Fruit fly (Drosophila melanogaster) whole organism, embryonic: ENCODE measurements around the gene CG13408.
A peak's percentile ranks its signal among the peaks of the same experiment; 100 is the strongest.

Experiments
- Blimp-1 ChIP-seq: fragments of 200-800 bp; sonication (Bioruptor generic); optimal IDR thresholded peaks from 3 replicates; lab custom pipeline; 2018; ENCODE audit warnings: missing biosample characterization, missing genetic modification characterization, mild to moderate bottlenecking, moderate library complexity, missing genetic modification reagents
- CG12391 ChIP-seq: fragments of 200-800 bp; sonication (Bioruptor generic); optimal IDR thresholded peaks from 3 replicates; lab custom pipeline; 2018; ENCODE audit warnings: missing biosample characterization, mild to moderate bottlenecking, missing genetic modification characterization, moderate library complexity
- CG12744 ChIP-seq: fragments of 200-800 bp; sonication (Bioruptor generic); optimal IDR thresholded peaks from 2 replicates; lab custom pipeline; 2016; ENCODE audit warnings: missing biosample characterization, missing genetic modification characterization
- CG13287 ChIP-seq: fragments of 200-800 bp; sonication (Bioruptor generic); IDR thresholded peaks from 2 replicates; pipeline ENCODE4 v1.3.6; 2022; ENCODE audit warnings: missing biosample characterization, missing genetic modification characterization; ENCODE audit not compliant: partially characterized antibody
- CG13624 ChIP-seq: fragments of 200-800 bp; sonication (Bioruptor generic); optimal IDR thresholded peaks from 2 replicates; lab custom pipeline; 2016; ENCODE audit warnings: missing biosample characterization, missing genetic modification characterization
- CG15479 ChIP-seq: fragments of 200-800 bp; sonication (Bioruptor generic); optimal IDR thresholded peaks from 3 replicates; lab custom pipeline; 2019; ENCODE audit warnings: missing biosample characterization, mild to moderate bottlenecking, missing genetic modification characterization, moderate library complexity
- CG17568 ChIP-seq: fragments of 200-800 bp; sonication (Bioruptor generic); optimal IDR thresholded peaks from 2 replicates; lab custom pipeline; 2018; ENCODE audit warnings: missing biosample characterization, mild to moderate bottlenecking, missing genetic modification characterization, moderate library complexity
- CG1832 ChIP-seq: fragments of 200-800 bp; sonication (Bioruptor generic); optimal IDR thresholded peaks from 2 replicates; lab custom pipeline; 2017; ENCODE audit warnings: missing biosample characterization, mild to moderate bottlenecking, missing genetic modification characterization, inconsistent platforms
- CG2875 ChIP-seq: fragments of 200-800 bp; sonication (Bioruptor generic); optimal IDR thresholded peaks from 2 replicates; lab custom pipeline; 2017; ENCODE audit warnings: missing biosample characterization, mild to moderate bottlenecking, missing genetic modification characterization, missing genetic modification reagents
- CG32767 ChIP-seq: fragments of 200-800 bp; sonication (Bioruptor generic); IDR thresholded peaks from 2 replicates; pipeline ENCODE4 v1.3.6; 2022; ENCODE audit warnings: missing biosample characterization, missing genetic modification characterization
- CG33557 ChIP-seq: fragments of 200-800 bp; sonication (Bioruptor generic); optimal IDR thresholded peaks from 2 replicates; lab custom pipeline; 2019; ENCODE audit warnings: missing biosample characterization, mild to moderate bottlenecking, missing genetic modification characterization, moderate library complexity
- CG7556 ChIP-seq: fragments of 200-800 bp; sonication (Bioruptor generic); optimal IDR thresholded peaks from 2 replicates; lab custom pipeline; 2017; ENCODE audit warnings: missing biosample characterization, mild to moderate bottlenecking, missing genetic modification characterization
- CG9797 ChIP-seq: fragments of 200-800 bp; sonication (Bioruptor generic); optimal IDR thresholded peaks from 3 replicates; lab custom pipeline; 2018; ENCODE audit warnings: missing biosample characterization, mild to moderate bottlenecking, missing genetic modification characterization
- Dip2 ChIP-seq: fragments of 200-800 bp; sonication (Bioruptor generic); IDR thresholded peaks from 2 replicates; pipeline ENCODE4 v1.3.6; 2022; ENCODE audit warnings: missing biosample characterization, missing genetic modification characterization
- Dp ChIP-seq: fragments of 200-800 bp; sonication (Bioruptor generic); optimal IDR thresholded peaks from 2 replicates; lab custom pipeline; 2018; ENCODE audit warnings: missing biosample characterization, mild to moderate bottlenecking, missing genetic modification characterization, moderate library complexity
- Fer1 ChIP-seq: fragments of 200-800 bp; sonication (Bioruptor generic); optimal IDR thresholded peaks from 2 replicates; lab custom pipeline; 2017; ENCODE audit warnings: missing biosample characterization, mild to moderate bottlenecking, missing genetic modification characterization
- Hr3 ChIP-seq: fragments of 200-800 bp; sonication (Bioruptor generic); optimal IDR thresholded peaks from 3 replicates; lab custom pipeline; 2016; ENCODE audit warnings: missing biosample characterization, missing genetic modification characterization
- Hr78 ChIP-seq, 2 experiments: fragments of 200-800 bp in 1 of 2; fragments of >200 bp in 1 of 2; sonication (Bioruptor generic) in 1 of 2; optimal IDR thresholded peaks; 2 replicates each; lab custom pipeline; 2017 to 2019; ENCODE audit warnings: missing biosample characterization in 2 of 2, missing genetic modification characterization in 2 of 2, mild to moderate bottlenecking in 1 of 2, moderate library complexity in 1 of 2
- Jarid2 ChIP-seq: fragments of 200-800 bp; sonication (Bioruptor generic); optimal IDR thresholded peaks from 3 replicates; lab custom pipeline; 2017; ENCODE audit warnings: mild to moderate bottlenecking, missing biosample characterization, missing genetic modification reagents, missing genetic modification characterization
- MESR4 ChIP-seq: fragments of 200-800 bp; sonication (Bioruptor generic); optimal IDR thresholded peaks from 2 replicates; lab custom pipeline; 2018; ENCODE audit warnings: missing biosample characterization, mild to moderate bottlenecking, missing genetic modification characterization, moderate library complexity
- NC2β ChIP-seq: fragments of 200-800 bp; sonication (Bioruptor generic); optimal IDR thresholded peaks from 2 replicates; lab custom pipeline; 2016; ENCODE audit warnings: missing biosample characterization, missing genetic modification characterization
- Nf-YA ChIP-seq: fragments of 200-800 bp; sonication (Bioruptor generic); IDR thresholded peaks from 2 replicates; pipeline ENCODE4 v1.3.6; 2022; ENCODE audit warnings: missing biosample characterization, missing genetic modification characterization
- NfI ChIP-seq: fragments of 200-800 bp; sonication (Bioruptor generic); optimal IDR thresholded peaks from 3 replicates; lab custom pipeline; 2018; ENCODE audit warnings: missing biosample characterization, mild to moderate bottlenecking, missing genetic modification characterization, moderate library complexity
- Opbp ChIP-seq: fragments of 200-800 bp; sonication (Bioruptor generic); IDR thresholded peaks from 3 replicates; pipeline ENCODE4 v1.3.6; 2022; ENCODE audit warnings: missing biosample characterization, missing genetic modification characterization; ENCODE audit not compliant: partially characterized antibody
- Scr ChIP-seq: fragments of 200-800 bp; sonication (Bioruptor generic); IDR thresholded peaks from 2 replicates; pipeline ENCODE4 v1.3.6; 2022; ENCODE audit warnings: missing biosample characterization, missing genetic modification characterization; ENCODE audit not compliant: partially characterized antibody
- Sox102F ChIP-seq: fragments of 200-800 bp; sonication (Bioruptor generic); optimal IDR thresholded peaks from 2 replicates; lab custom pipeline; 2018; ENCODE audit warnings: missing biosample characterization, mild to moderate bottlenecking, missing genetic modification characterization, moderate library complexity
- Trl ChIP-seq, 3 experiments: fragments of >200 bp in 2 of 3; fragments of 200-800 bp in 1 of 3; sonication (Bioruptor generic) in 1 of 3; optimal IDR thresholded peaks; 2 replicates in 1 of 3; 3 replicates in 2 of 3; lab custom pipeline; 2016 to 2017; ENCODE audit warnings: missing biosample characterization in 1 of 3, missing genetic modification characterization in 1 of 3
- Vsx1 ChIP-seq: fragments of 200-800 bp; sonication (Bioruptor generic); optimal IDR thresholded peaks from 2 replicates; lab custom pipeline; 2017; ENCODE audit warnings: missing biosample characterization, mild to moderate bottlenecking, missing genetic modification characterization, missing genetic modification reagents
- Xbp1 ChIP-seq: fragments of 200-800 bp; sonication (Bioruptor generic); optimal IDR thresholded peaks from 3 replicates; lab custom pipeline; 2016; ENCODE audit warnings: missing biosample characterization, mild to moderate bottlenecking, missing genetic modification characterization
- abd-A ChIP-seq: fragments of 200-800 bp; sonication (Bioruptor generic); optimal IDR thresholded peaks from 3 replicates; lab custom pipeline; 2019; ENCODE audit warnings: missing biosample characterization, mild to moderate bottlenecking, missing genetic modification characterization, moderate library complexity
- ase ChIP-seq: fragments of 200-800 bp; sonication (Bioruptor generic); IDR thresholded peaks from 3 replicates; pipeline ENCODE4 v1.3.6; 2022; ENCODE audit warnings: missing biosample characterization, missing genetic modification characterization
- bsh ChIP-seq, 2 experiments: fragments of 200-800 bp; sonication (Bioruptor generic); optimal IDR thresholded peaks; 2 replicates each; lab custom pipeline; 2017 to 2018; ENCODE audit warnings: mild to moderate bottlenecking in 2 of 2, missing biosample characterization in 2 of 2, missing genetic modification characterization in 2 of 2, moderate library complexity in 1 of 2
- da ChIP-seq: fragments of 200-800 bp; sonication (Bioruptor generic); optimal IDR thresholded peaks from 2 replicates; lab custom pipeline; 2016; ENCODE audit warnings: missing biosample characterization, missing genetic modification characterization
- eve ChIP-seq, 2 experiments: fragments of >200 bp; optimal IDR thresholded peaks; 2 replicates each; lab custom pipeline; 2017; ENCODE audit warnings: missing biosample characterization in 2 of 2, missing genetic modification characterization in 2 of 2
- insv ChIP-seq, 2 experiments: fragments of 200-800 bp; sonication (Bioruptor generic); optimal IDR thresholded peaks; 3 replicates each; lab custom pipeline; 2016 to 2018; ENCODE audit warnings: missing biosample characterization in 2 of 2, missing genetic modification characterization in 2 of 2
- knrl ChIP-seq: fragments of 200-800 bp; sonication (Bioruptor generic); IDR thresholded peaks from 3 replicates; pipeline ENCODE4 v1.3.6; 2022; ENCODE audit warnings: missing biosample characterization, missing genetic modification characterization; ENCODE audit not compliant: partially characterized antibody
- lov ChIP-seq, 2 experiments: fragments of 200-800 bp in 1 of 2; fragments of >200 bp in 1 of 2; sonication (Bioruptor generic) in 1 of 2; IDR thresholded peaks in 1 of 2; optimal IDR thresholded peaks in 1 of 2; 2 replicates in 1 of 2; 3 replicates in 1 of 2; pipeline versions ENCODE4 v1.3.6 to Lab custom; 2017 to 2022; ENCODE audit warnings: missing biosample characterization in 1 of 2, missing genetic modification characterization in 1 of 2
- nmo ChIP-seq: fragments of 200-800 bp; sonication (Bioruptor generic); optimal IDR thresholded peaks from 2 replicates; lab custom pipeline; 2018; ENCODE audit warnings: missing biosample characterization, mild to moderate bottlenecking, missing genetic modification characterization, moderate library complexity
- otp ChIP-seq: fragments of 200-800 bp; sonication (Bioruptor generic); IDR thresholded peaks from 3 replicates; pipeline ENCODE4, ENCODE4 v1.3.6; 2022; ENCODE audit warnings: missing biosample characterization, missing genetic modification characterization
- pb ChIP-seq: fragments of 200-800 bp; sonication (Bioruptor generic); optimal IDR thresholded peaks from 3 replicates; lab custom pipeline; 2016; ENCODE audit warnings: missing biosample characterization, missing genetic modification characterization
- psq ChIP-seq: fragments of 200-800 bp; sonication (Bioruptor generic); optimal IDR thresholded peaks from 2 replicates; lab custom pipeline; 2017; ENCODE audit warnings: missing biosample characterization, missing genetic modification characterization
- pum ChIP-seq: fragments of 200-800 bp; sonication (Bioruptor generic); optimal IDR thresholded peaks from 2 replicates; lab custom pipeline; 2016; ENCODE audit warnings: missing biosample characterization, missing genetic modification characterization
- repo ChIP-seq: fragments of 200-800 bp; sonication (Bioruptor generic); optimal IDR thresholded peaks from 2 replicates; lab custom pipeline; 2016; ENCODE audit warnings: missing biosample characterization, missing genetic modification characterization
- sens ChIP-seq: fragments of 200-800 bp; sonication (Bioruptor generic); peaks from one replicate; lab custom pipeline; 2016; ENCODE audit warnings: missing biosample characterization, missing genetic modification characterization
- slbo ChIP-seq: fragments of 200-800 bp; sonication (Bioruptor generic); IDR thresholded peaks from 2 replicates; pipeline ENCODE4 v1.3.6; 2022; ENCODE audit warnings: missing biosample characterization, missing genetic modification characterization
- tin ChIP-seq: fragments of 200-800 bp; sonication (Bioruptor generic); optimal IDR thresholded peaks from 3 replicates; lab custom pipeline; 2016; ENCODE audit warnings: missing biosample characterization, missing genetic modification characterization
- ttk ChIP-seq: fragments of 200-800 bp; sonication (Bioruptor generic); IDR thresholded peaks from 2 replicates; pipeline ENCODE4 v2.1.2; 2022; ENCODE audit warnings: missing biosample characterization, missing genetic modification characterization
- unc-4 ChIP-seq: fragments of 200-800 bp; sonication (Bioruptor generic); IDR thresholded peaks from 2 replicates; pipeline ENCODE4 v1.3.6; 2022; ENCODE audit warnings: missing biosample characterization, missing genetic modification characterization; ENCODE audit not compliant: partially characterized antibody

Gene CG13408

dm6 chr3R:22034160-22034742 lies 45.9 kb upstream of the CG13408 start, which contains the start of the genes CG45099, CG6015, pit and Fadd (continued):
- TF ChIP-seq Hr3 (GFP tag; lab: Kevin White, UChicago) = no peak
- TF ChIP-seq unc-4 (GFP tag; lab: Robert Waterston, UW) = peak; percentile 63
- no peak for TF ChIP-seq Blimp-1 (GFP tag; lab: Kevin White, UChicago)
- TF ChIP-seq abd-A (tag; lab: Kevin White, UChicago) = no peak
- peak; percentile 68 for TF ChIP-seq sens (GFP tag; lab: Kevin White, UChicago)
- TF ChIP-seq lov (optimal IDR thresholded peaks at IDR 0.05; lab: Kevin White, UChicago) = no peak
- TF ChIP-seq lov (GFP tag; IDR thresholded peaks at IDR 0.05; lab: Robert Waterston, UW) = no peak
- no peak for TF ChIP-seq psq (GFP tag; lab: Kevin White, UChicago)
- peak; percentile 34 for TF ChIP-seq MESR4 (GFP tag; lab: Kevin White, UChicago)
- TF ChIP-seq CG2875 (GFP tag; lab: Kevin White, UChicago) = no peak
- TF ChIP-seq pb (GFP tag; lab: Kevin White, UChicago) = no peak
- TF ChIP-seq knrl (GFP tag; lab: Robert Waterston, UW) = peak; percentile 72
- no peak for TF ChIP-seq ttk (GFP tag; lab: Robert Waterston, UW)
- no peak for TF ChIP-seq otp (GFP tag; lab: Robert Waterston, UW)
- no peak for TF ChIP-seq Hr78 (GFP tag; optimal IDR thresholded peaks at IDR 0.05; lab: Kevin White, UChicago)
- TF ChIP-seq CG13287 = peak; percentile 77
- TF ChIP-seq CG17568 (GFP tag; lab: Kevin White, UChicago) = no peak
- no peak for TF ChIP-seq CG1832 (GFP tag; lab: Kevin White, UChicago)
- peak; percentile 34 for TF ChIP-seq CG13624 (GFP tag; lab: Kevin White, UChicago)
- no peak for TF ChIP-seq Vsx1
- no peak for TF ChIP-seq tin (GFP tag; lab: Kevin White, UChicago)
- TF ChIP-seq CG12391 = peak; percentile 35
- no peak for TF ChIP-seq ase
- TF ChIP-seq nmo (GFP tag; lab: Kevin White, UChicago) = peak; percentile 53
- peak; percentile 6 for TF ChIP-seq pum
- peak; percentile 31 for TF ChIP-seq CG15479 (GFP tag; lab: Kevin White, UChicago)
- TF ChIP-seq CG33557 = no peak
- TF ChIP-seq Nf-YA (GFP tag; lab: Robert Waterston, UW) = no peak
- TF ChIP-seq insv (GFP tag; optimal IDR thresholded peaks at IDR 0.05; lab: Kevin White, UChicago) = peak in 1 of 2 experiments; percentile 17
- no peak for TF ChIP-seq CG7556 (GFP tag; lab: Kevin White, UChicago)
- no peak for TF ChIP-seq Jarid2 (GFP tag; lab: Kevin White, UChicago)
- no peak for TF ChIP-seq Dip2 (GFP tag; lab: Robert Waterston, UW)
- TF ChIP-seq Trl (optimal IDR thresholded peaks at IDR 0.05; lab: Kevin White, UChicago) = no peak
- TF ChIP-seq Trl (GFP tag; optimal IDR thresholded peaks at IDR 0.05; lab: Kevin White, UChicago) = no peak
- no peak for TF ChIP-seq NC2β (GFP tag; lab: Kevin White, UChicago)
- peak; percentile 71 for TF ChIP-seq Scr
- TF ChIP-seq Dp = peak; percentile 14
- no peak for TF ChIP-seq Fer1 (GFP tag; lab: Kevin White, UChicago)
- TF ChIP-seq Xbp1 (GFP tag; lab: Kevin White, UChicago) = no peak
- TF ChIP-seq eve (GFP tag; optimal IDR thresholded peaks at IDR 0.05; lab: Kevin White, UChicago) = no peak
- TF ChIP-seq Sox102F (GFP tag; lab: Kevin White, UChicago) = no peak
- no peak for TF ChIP-seq NfI (GFP tag; lab: Kevin White, UChicago)
- TF ChIP-seq Opbp (GFP tag; lab: Robert Waterston, UW) = 0 out of 3 replicates have a peak, but pooled peaks have one; percentile 45
- TF ChIP-seq da (GFP tag; lab: Kevin White, UChicago) = no peak
- no peak for TF ChIP-seq bsh (GFP tag; optimal IDR thresholded peaks at IDR 0.05; lab: Kevin White, UChicago)
- TF ChIP-seq slbo (GFP tag; lab: Robert Waterston, UW) = 0 out of 2 replicates have a peak, but pooled peaks have one; percentile 4
- TF ChIP-seq CG12744 (GFP tag; lab: Kevin White, UChicago) = no peak
- peak; percentile 83 for TF ChIP-seq CG9797 (GFP tag; lab: Kevin White, UChicago)
- TF ChIP-seq repo = no peak
- no peak for TF ChIP-seq CG32767 (GFP tag; lab: Robert Waterston, UW)
